Worm (Caenorhabditis elegans): ENCODE measurements around the gene C14C11.4.
"Not testable (repeated sequence)": the region's sequence is repeated elsewhere in the genome, so short reads cannot be mapped to it uniquely, and the experiment has no call there.

DNA sequence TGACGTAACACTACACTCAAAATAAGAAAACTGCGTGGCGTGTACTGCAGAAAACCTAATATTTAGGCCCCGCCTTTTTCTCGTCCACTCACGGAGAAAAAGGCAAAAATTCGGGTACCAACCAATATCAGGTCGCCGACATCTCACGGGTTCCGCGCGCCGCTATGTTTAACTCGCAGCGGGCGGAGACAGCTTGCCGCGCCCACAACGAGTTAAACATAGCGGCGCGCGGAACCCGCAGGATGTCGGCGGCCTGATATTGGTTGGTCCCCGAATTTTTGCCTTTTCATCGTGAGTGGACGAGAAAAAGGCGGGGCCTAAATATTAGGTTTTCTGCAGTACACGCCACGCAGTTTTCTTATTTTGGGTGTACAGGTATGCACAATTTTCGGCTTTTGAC is 45.0 kb upstream of the C14C11.4 start:
- TF ChIP-seq B0261.1 (tag; optimal IDR thresholded peaks at IDR 0.05); egrh-3 (GFP tag; IDR thresholded peaks at IDR 0.05); mxl-1 (tag; optimal IDR thresholded peaks at IDR 0.05); ceh-100 (GFP tag; IDR thresholded peaks at IDR 0.05); lag-1 (GFP tag; IDR thresholded peaks at IDR 0.05); mel-28 (tag; optimal IDR thresholded peaks at IDR 0.05; ENCODE audit: borderline replicate concordance); lin-26 (GFP tag; IDR thresholded peaks at IDR 0.05); athp-1 (tag; optimal IDR thresholded peaks at IDR 0.05); ama-1 (optimal IDR thresholded peaks at IDR 0.05); ama-1 (GFP tag; optimal IDR thresholded peaks at IDR 0.05); nhr-80 (tag; optimal IDR thresholded peaks at IDR 0.05); dpl-1 (GFP tag; optimal IDR thresholded peaks at IDR 0.05); ceh-27 (GFP tag; optimal IDR thresholded peaks at IDR 0.05); efl-1 (GFP tag; optimal IDR thresholded peaks at IDR 0.05): not testable (repeated sequence)
